Fruit fly (Drosophila melanogaster) S2 (cell line): ENCODE data around the gene CG15456.

Source experiments
- CG8478 ChIP-seq: fragments of >200 bp; optimal IDR thresholded peaks from 2 replicates; lab custom pipeline; 2018
- CTCF ChIP-seq, 2 experiments: fragments of >200 bp; optimal IDR thresholded peaks; 2 replicates each; lab custom pipeline; 2018

The CG15456 gene

DNA sequence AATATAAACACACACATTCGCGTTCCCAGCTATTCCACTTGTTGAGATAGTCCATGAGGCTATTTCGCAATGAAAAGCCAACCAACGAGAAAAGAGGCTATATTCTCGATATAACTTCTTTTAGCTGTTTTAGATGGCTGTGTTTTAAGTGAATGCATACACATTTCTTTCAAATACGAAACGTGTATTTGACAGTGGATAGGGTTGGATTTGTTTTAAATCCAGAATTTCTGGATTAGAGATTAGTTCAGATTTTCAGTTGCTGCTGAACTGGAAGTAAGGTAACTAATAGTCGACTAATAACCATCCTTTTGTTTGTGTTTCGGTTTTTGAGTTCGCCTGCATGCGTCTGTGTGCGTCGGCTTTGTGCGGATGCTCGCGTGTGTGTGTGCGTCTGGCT lies 3.7 kb downstream of the CG15456 start:
- TF ChIP-seq CG8478 (lab: Kevin White, UChicago): no peak
- no peak for TF ChIP-seq CTCF (optimal IDR thresholded peaks at IDR 0.05; lab: Kevin White, UChicago)

DNA sequence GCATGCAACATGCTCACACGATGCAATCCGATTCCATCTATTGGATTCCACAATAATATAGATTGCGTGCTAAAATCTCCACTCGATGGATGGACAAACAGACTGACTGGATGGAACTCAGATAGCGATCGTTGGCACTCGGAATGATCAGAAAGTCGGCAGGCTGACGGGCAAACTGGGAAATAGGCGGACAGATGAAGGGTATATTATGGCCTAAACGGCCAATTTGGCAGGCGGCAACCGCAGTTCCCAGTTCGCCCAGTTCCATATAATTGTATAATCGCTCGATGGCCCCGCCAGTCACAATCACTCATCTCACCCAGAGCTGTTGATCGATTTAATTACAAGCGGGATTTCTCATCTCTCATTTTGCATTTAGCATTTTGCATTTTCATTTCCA lies 7.5 kb downstream of the CG15456 start, which contains the start of gene Obp19d:
Gene Obp19d (plus strand): TSS at position 301 of the 400 bp plus-strand sequence.
- no peak for TF ChIP-seq CG8478 (lab: Kevin White, UChicago)
- TF ChIP-seq CTCF (optimal IDR thresholded peaks at IDR 0.05; lab: Kevin White, UChicago): no peak

DNA sequence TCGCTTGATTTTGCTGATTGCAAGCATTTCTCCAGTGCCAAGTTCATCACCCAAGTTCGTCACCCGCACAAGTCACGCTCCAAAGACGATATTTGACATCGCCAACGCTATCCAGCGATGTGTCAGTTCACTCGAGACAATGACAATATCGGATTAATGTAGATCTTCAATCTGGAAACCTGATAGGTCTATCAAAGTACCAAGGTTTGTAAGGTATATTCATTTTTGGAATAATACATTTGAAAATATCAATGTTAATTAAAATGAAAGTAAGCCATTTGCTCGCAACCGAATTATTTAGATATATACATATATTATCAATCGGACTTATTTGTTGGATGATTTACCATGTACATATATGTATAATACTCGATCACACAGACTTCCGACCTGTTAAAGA lies 8.0 kb downstream of the CG15456 start, which contains the start of gene Obp19c:
Gene Obp19c (minus strand): TSS at position 101 of the 400 bp plus-strand sequence.
- TF ChIP-seq CTCF (optimal IDR thresholded peaks at IDR 0.05; lab: Kevin White, UChicago) (no peak), CG8478 (lab: Kevin White, UChicago) (no peak)

dm6 chrX:20416433-20416832 lies 10.4 kb downstream of the CG15456 start, which contains the start of gene Obp19b:
Gene Obp19b, plus strand, starts transcription at chrX:20416733.
- no peak for TF ChIP-seq CTCF (optimal IDR thresholded peaks at IDR 0.05; lab: Kevin White, UChicago)
- TF ChIP-seq CG8478 (lab: Kevin White, UChicago): no peak

DNA sequence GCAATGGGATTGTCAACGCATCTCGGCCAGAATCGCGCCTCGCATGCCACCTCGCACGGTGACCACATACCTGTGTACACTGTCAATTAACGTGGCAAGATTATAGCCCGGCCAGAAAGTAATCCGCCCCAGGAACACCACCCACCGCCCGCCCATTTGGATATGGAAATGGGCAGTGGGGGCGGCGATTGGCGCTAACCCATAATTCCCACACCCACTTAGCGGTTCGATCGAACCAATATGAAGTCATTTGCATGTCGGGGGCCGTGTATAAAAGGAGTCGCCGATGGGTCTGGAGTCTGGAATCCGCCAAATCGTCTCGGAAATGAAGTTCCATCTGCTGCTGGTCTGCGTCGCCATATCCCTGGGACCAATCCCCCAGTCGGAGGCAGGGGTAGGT lies 11.4 kb downstream of the CG15456 start, which contains the start of gene Obp19a:
Gene Obp19a (plus strand): TSS at position 301 of the 400 bp plus-strand sequence.
- no peak for TF ChIP-seq CG8478 (lab: Kevin White, UChicago)

DNA sequence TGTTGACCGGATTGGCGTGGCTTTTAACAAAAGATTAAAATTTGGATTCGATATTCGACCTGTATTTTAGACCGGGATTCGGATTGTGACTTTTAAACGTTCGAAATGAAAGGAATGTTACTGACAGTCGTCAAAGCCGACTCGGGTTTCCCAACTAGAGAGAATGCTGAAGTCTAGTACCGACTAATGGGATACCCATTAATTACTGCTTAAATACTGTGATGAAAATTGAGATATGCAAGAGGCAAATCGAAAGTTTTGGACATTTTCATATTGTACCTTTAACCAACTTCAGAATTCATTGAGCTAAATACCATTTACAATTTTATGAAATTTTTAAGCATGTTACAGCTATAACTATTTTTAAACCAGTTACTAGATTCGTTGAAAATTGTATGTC lies 12.7 kb downstream of the CG15456 start, which contains the start of gene CG15458:
Gene CG15458 (minus strand): TSS at position 101 of the 400 bp plus-strand sequence.
- TF ChIP-seq CG8478 (lab: Kevin White, UChicago): no peak
- no peak for TF ChIP-seq CTCF (optimal IDR thresholded peaks at IDR 0.05; lab: Kevin White, UChicago)

DNA sequence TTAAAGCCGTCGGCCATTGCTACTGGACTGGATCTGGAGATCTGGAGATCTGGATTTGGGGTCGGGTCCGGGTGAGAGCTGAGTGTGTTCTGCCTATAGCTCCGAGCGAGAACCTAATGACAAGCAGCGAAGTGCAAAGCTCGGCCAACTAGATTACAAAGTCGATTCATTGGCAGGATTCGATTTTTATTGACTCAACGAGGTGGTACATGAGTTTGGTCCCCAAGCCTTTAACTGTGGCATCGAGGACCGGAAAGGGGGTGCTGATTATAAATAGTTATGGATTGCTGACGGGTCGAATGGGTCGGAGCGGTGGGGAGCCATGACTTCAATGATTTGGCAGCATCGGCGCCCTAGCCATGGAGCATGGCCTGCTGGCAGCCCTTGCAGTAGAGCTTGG lies 13.4 kb downstream of the CG15456 start, which contains the start of gene CG15459:
Gene CG15459 (minus strand): TSS at position 101 of the 400 bp plus-strand sequence.
- no peak for TF ChIP-seq CTCF (optimal IDR thresholded peaks at IDR 0.05; lab: Kevin White, UChicago)
- TF ChIP-seq CG8478 (lab: Kevin White, UChicago): no peak

- TF ChIP-seq CTCF (optimal IDR thresholded peaks at IDR 0.05; lab: Kevin White, UChicago) (no peak), CG8478 (lab: Kevin White, UChicago) (no peak)
Measured at dm6 chrX:20411635-20412034, 15.2 kb downstream of the CG15456 start.

dm6 chrX:20394066-20394913 lies 32.6 kb downstream of the CG15456 start, which contains the start of gene HERC2:
Gene HERC2, plus strand, starts transcription at chrX:20394395.
- no peak for TF ChIP-seq CG8478 (lab: Kevin White, UChicago)
- no peak for TF ChIP-seq CTCF (optimal IDR thresholded peaks at IDR 0.05; lab: Kevin White, UChicago)

DNA sequence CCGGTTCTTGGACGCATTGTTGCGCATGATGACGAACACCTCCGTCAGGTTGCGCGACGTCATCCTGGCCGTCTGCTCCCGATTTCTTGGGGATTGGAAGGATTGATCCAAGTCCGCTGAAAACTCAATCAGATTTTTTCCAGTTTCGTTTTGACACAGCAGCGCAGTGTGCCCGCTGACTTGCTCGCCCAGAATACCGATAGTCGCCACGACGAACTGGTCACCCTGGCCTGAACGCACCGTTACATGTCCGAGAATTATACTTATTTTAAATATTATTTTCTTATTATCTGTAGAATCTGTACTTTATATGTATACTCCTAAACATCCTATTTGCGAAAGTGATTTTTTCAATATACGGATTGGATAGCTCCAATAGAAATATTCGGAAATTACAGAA lies 33.3 kb downstream of the CG15456 start, which contains the start of gene Syx16:
Gene Syx16 (minus strand): TSS at position 172 of the 400 bp plus-strand sequence.
- no peak for TF ChIP-seq CTCF (optimal IDR thresholded peaks at IDR 0.05; lab: Kevin White, UChicago)
- no peak for TF ChIP-seq CG8478 (lab: Kevin White, UChicago)

- TF ChIP-seq CG8478 (lab: Kevin White, UChicago) (no peak), CTCF (optimal IDR thresholded peaks at IDR 0.05; lab: Kevin White, UChicago) (peak; percentile 26 to 53)
Measured at dm6 chrX:20391230-20391629, 35.6 kb downstream of the CG15456 start.

dm6 chrX:20390706-20391105 lies 36.1 kb downstream of the CG15456 start, which contains the start of gene jb:
Gene jb, minus strand, starts transcription at chrX:20390806.
- TF ChIP-seq CTCF (optimal IDR thresholded peaks at IDR 0.05; lab: Kevin White, UChicago) (no peak), CG8478 (lab: Kevin White, UChicago) (no peak)

- TF ChIP-seq CG8478 (lab: Kevin White, UChicago): no peak
- TF ChIP-seq CTCF (optimal IDR thresholded peaks at IDR 0.05; lab: Kevin White, UChicago): no peak
Measured at dm6 chrX:20389633-20390032, 37.2 kb downstream of the CG15456 start.

DNA sequence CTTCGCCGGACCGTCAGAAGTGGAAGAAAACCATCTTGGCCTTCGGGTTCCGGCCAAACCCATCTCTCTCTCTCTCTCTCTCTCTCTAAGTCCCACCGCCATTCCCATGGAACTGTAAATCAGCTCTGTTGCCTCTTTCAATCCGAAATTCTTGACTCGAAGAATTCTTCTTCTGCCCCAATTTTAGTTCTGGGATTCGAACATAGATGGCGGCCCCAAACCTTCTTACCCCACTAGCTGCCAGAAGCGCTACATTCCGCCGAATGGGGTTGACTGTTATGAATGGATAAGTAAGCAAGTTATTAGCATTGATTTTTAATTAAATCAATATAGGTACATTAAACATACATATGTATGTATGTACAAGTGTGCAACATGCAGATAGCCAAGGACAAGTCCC lies 41.0 kb downstream of the CG15456 start:
- TF ChIP-seq CTCF (optimal IDR thresholded peaks at IDR 0.05; lab: Kevin White, UChicago): peak; percentile 53
- TF ChIP-seq CG8478 (lab: Kevin White, UChicago): no peak
